Fruit fly (Drosophila melanogaster): ENCODE results near the gene Bro.
A peak's percentile ranks its signal among the peaks of the same experiment; 100 is the strongest.

dm6 chr3L:1668504-1668903, 20.8 kb downstream of the Bro start, which contains the start of gene RpL23A:
- TF ChIP-seq CG6854 (GFP tag; optimal IDR thresholded peaks at IDR 0.05) (peak; percentile 89), fd85E (GFP tag; optimal IDR thresholded peaks at IDR 0.05) (peak; percentile 75), Lpt (GFP tag; optimal IDR thresholded peaks at IDR 0.05) (no peak), OdsH (GFP tag; optimal IDR thresholded peaks at IDR 0.05) (peak; percentile 79), Met (GFP tag; optimal IDR thresholded peaks at IDR 0.05) (peak; percentile 85), net (GFP tag; optimal IDR thresholded peaks at IDR 0.05) (peak; percentile 74), CG6808 (GFP tag; optimal IDR thresholded peaks at IDR 0.05) (no peak), ss (GFP tag; optimal IDR thresholded peaks at IDR 0.05) (peak; percentile 56 to 85), fd59A (GFP tag; optimal IDR thresholded peaks at IDR 0.05) (peak; percentile 51), Blimp-1 (GFP tag; optimal IDR thresholded peaks at IDR 0.05) (peak; percentile 84)
